Worm (Caenorhabditis elegans) whole organism, early embryonic: ENCODE data around the gene cutl-17.

Experiments
- ama-1 ChIP-seq: fragments of 150-350 bp; optimal IDR thresholded peaks from 2 replicates; lab custom pipeline; 2014
- ceh-13 ChIP-seq: fragments of 200-800 bp; sonication (Bioruptor generic); optimal IDR thresholded peaks from 2 replicates; lab custom pipeline; 2018; ENCODE audit warnings: mild to moderate bottlenecking, missing genetic modification characterization, missing compliant biosample characterization
- flt-1 ChIP-seq: fragments of 200-800 bp; sonication (Bioruptor generic); IDR thresholded peaks from 2 replicates; pipeline ENCODE4 v1.3.6; 2022; ENCODE audit warnings: missing genetic modification characterization, missing compliant biosample characterization
- hmbx-1 ChIP-seq: sonication (generic microtip); optimal IDR thresholded peaks from 2 replicates; lab custom pipeline; 2016; ENCODE audit warnings: mild to moderate bottlenecking, missing genetic modification characterization, missing compliant biosample characterization
- hmg-4 ChIP-seq: fragments of 200-800 bp; sonication (Bioruptor generic); optimal IDR thresholded peaks from 2 replicates; lab custom pipeline; 2018; ENCODE audit warnings: mild to moderate bottlenecking, missing genetic modification characterization, missing compliant biosample characterization
- hnd-1 ChIP-seq: sonication (generic microtip); optimal IDR thresholded peaks from 2 replicates; lab custom pipeline; 2016; ENCODE audit warnings: missing genetic modification characterization, missing compliant biosample characterization
- tbx-11 ChIP-seq: fragments of 200-800 bp; sonication (Bioruptor generic); IDR thresholded peaks from 2 replicates; pipeline ENCODE4 v1.3.6; 2022; ENCODE audit warnings: missing genetic modification characterization, missing compliant biosample characterization
- tra-4 ChIP-seq: sonication (generic microtip); optimal IDR thresholded peaks from 2 replicates; lab custom pipeline; 2017; ENCODE audit warnings: missing genetic modification characterization, missing compliant biosample characterization

ce11 chrIV:9457400-9457799, at the start of gene cutl-17:
- TF ChIP-seq hmg-4 (no peak), hnd-1 (no peak), ama-1 (lab: Kevin White, UChicago) (no peak), ceh-13 (GFP tag; lab: Kevin White, UChicago) (no peak), tbx-11 (no peak), tra-4 (no peak), hmbx-1 (no peak), flt-1 (GFP tag; lab: Robert Waterston, UW) (no peak)
